Worm (Caenorhabditis elegans) whole organism, L2 larva: ENCODE data around the gene cpr-8.

Source experiments
- C34F6.9 ChIP-seq: fragments of 150-350 bp; optimal IDR thresholded peaks from 2 replicates; lab custom pipeline; 2014; ENCODE audit warnings: missing biosample characterization, missing genetic modification characterization
- Y55F3AM.14 ChIP-seq: fragments of 200-800 bp; sonication (Bioruptor generic); optimal IDR thresholded peaks from 2 replicates; lab custom pipeline; 2018; ENCODE audit warnings: mild to moderate bottlenecking, missing genetic modification characterization, missing compliant biosample characterization
- ama-1 ChIP-seq: fragments of 150-350 bp; optimal IDR thresholded peaks from 2 replicates; lab custom pipeline; 2018; ENCODE audit warnings: inconsistent platforms
- egl-27 ChIP-seq: sonication (generic microtip); optimal IDR thresholded peaks from 3 replicates; lab custom pipeline; 2017; ENCODE audit warnings: missing biosample characterization, missing genetic modification reagents, missing genetic modification characterization
- fos-1 ChIP-seq: fragments of 150-350 bp; optimal IDR thresholded peaks from 2 replicates; lab custom pipeline; 2014; ENCODE audit warnings: missing biosample characterization, missing genetic modification characterization
- lin-13 ChIP-seq: fragments of 150-350 bp; optimal IDR thresholded peaks from 2 replicates; lab custom pipeline; 2014; ENCODE audit warnings: missing biosample characterization, missing genetic modification reagents, missing genetic modification characterization
- lin-39 ChIP-seq: fragments of 150-350 bp; optimal IDR thresholded peaks from 2 replicates; lab custom pipeline; 2014; ENCODE audit warnings: missing biosample characterization, missing genetic modification reagents, missing genetic modification characterization
- nhr-237 ChIP-seq: fragments of 150-350 bp; optimal IDR thresholded peaks from 2 replicates; lab custom pipeline; 2014; ENCODE audit warnings: missing biosample characterization, missing genetic modification characterization
- unc-39 ChIP-seq: fragments of 150-350 bp; optimal IDR thresholded peaks from 2 replicates; lab custom pipeline; 2014; ENCODE audit warnings: missing biosample characterization, missing genetic modification characterization
- unc-55 ChIP-seq: fragments of 150-350 bp; sonication (generic microtip); optimal IDR thresholded peaks from 3 replicates; lab custom pipeline; 2014; ENCODE audit warnings: missing biosample characterization, missing genetic modification reagents, missing genetic modification characterization
- zag-1 ChIP-seq: fragments of 150-350 bp; optimal IDR thresholded peaks from 2 replicates; lab custom pipeline; 2014; ENCODE audit warnings: missing biosample characterization, missing genetic modification characterization

DNA sequence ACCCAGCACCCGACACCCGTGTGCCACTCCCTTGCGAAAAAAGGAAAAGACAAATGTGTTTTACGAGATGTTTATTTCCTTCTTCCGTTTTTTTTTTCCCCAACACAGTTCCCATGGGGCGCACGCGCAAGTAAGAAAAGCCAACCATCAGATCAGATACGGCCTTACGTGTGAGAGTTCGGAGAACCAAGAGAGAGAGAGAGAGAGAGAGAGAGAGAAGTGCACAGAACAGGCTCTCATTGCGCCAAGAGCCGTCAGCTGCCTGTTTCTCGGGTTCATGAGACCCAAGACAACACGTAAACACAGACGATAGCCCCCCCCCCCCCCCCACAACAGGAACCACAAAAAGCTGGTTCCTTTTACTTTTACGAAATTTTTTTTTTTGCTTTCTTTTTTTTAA, 17.4 kb downstream of the cpr-8 start:
- TF ChIP-seq unc-55 (GFP tag; lab: Kevin White, UChicago): no peak
- TF ChIP-seq unc-39 (tag; lab: Kevin White, UChicago): no peak
- no peak for TF ChIP-seq lin-39 (tag; lab: Kevin White, UChicago)
- TF ChIP-seq fos-1 (tag; lab: Kevin White, UChicago): no peak
- TF ChIP-seq egl-27 (tag; lab: Kevin White, UChicago): no peak
- no peak for TF ChIP-seq zag-1 (tag; lab: Kevin White, UChicago)
- no peak for TF ChIP-seq ama-1 (lab: Kevin White, UChicago)
- TF ChIP-seq C34F6.9: no peak
- no peak for TF ChIP-seq lin-13 (GFP tag; lab: Kevin White, UChicago)
- no peak for TF ChIP-seq Y55F3AM.14 (GFP tag; lab: Kevin White, UChicago)
- no peak for TF ChIP-seq nhr-237 (tag; lab: Kevin White, UChicago)
